Worm (Caenorhabditis elegans) whole organism, late embryonic: ENCODE data around the gene mgl-3.

Source experiments
- ceh-48 ChIP-seq: sonication (generic microtip); optimal IDR thresholded peaks from 2 replicates; lab custom pipeline; 2016; ENCODE audit warnings: missing genetic modification characterization, inconsistent platforms, missing compliant biosample characterization
- pqm-1 ChIP-seq: sonication (generic microtip); optimal IDR thresholded peaks from 2 replicates; lab custom pipeline; 2016; ENCODE audit warnings: missing genetic modification characterization, missing compliant biosample characterization
- tbx-2 ChIP-seq: sonication (generic microtip); optimal IDR thresholded peaks from 2 replicates; lab custom pipeline; 2016; ENCODE audit warnings: missing genetic modification characterization, missing compliant biosample characterization
- unc-86 ChIP-seq: sonication (generic microtip); optimal IDR thresholded peaks from 2 replicates; lab custom pipeline; 2016; ENCODE audit warnings: missing genetic modification characterization, missing compliant biosample characterization

DNA sequence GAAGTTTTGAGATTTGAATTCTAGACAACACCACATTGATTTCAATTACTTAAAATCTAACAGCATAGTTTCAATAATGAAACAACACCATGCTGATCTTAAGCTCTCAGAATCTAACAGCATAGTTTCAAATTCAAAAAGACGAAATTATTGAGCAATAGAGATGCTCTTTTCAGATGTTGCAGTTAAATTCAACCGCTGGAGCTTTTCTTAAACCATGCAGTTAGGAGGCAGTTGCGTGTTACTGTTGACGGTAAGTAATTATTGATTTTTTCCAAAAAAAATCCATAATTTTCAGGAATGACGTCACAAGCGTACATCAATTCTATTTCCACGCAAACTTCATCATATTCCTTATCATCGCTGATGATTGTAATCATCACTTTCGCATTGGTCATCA is 43.9 kb downstream of the mgl-3 start, which contains the start of gene T11F8.5:
- TF ChIP-seq unc-86 (no peak), tbx-2 (tag; lab: Kevin White, UChicago) (no peak), pqm-1 (tag; lab: Kevin White, UChicago) (no peak), ceh-48 (tag; lab: Kevin White, UChicago) (no peak)
